Worm (Caenorhabditis elegans) whole organism, young adult: ENCODE measurements around the gene T15H9.5.

Source experiments
- dox-1 ChIP-seq: fragments of 200-800 bp; sonication (Bioruptor generic); IDR thresholded peaks from 2 replicates; pipeline ENCODE4 v1.3.6; 2022; ENCODE audit warnings: missing genetic modification reagents, missing genetic modification characterization, missing compliant biosample characterization
- egl-18 ChIP-seq: fragments of 200-800 bp; sonication (Bioruptor generic); IDR thresholded peaks from 2 replicates; pipeline ENCODE4 v1.3.6; 2022; ENCODE audit warnings: missing genetic modification reagents, missing genetic modification characterization, missing compliant biosample characterization
- fkh-3 ChIP-seq: sonication (generic microtip); optimal IDR thresholded peaks from 2 replicates; lab custom pipeline; 2016; ENCODE audit warnings: mild to moderate bottlenecking, missing genetic modification characterization, missing compliant biosample characterization
- hrde-1 ChIP-seq: sonication (generic microtip); optimal IDR thresholded peaks from 2 replicates; lab custom pipeline; 2016; ENCODE audit warnings: missing genetic modification characterization, mild to moderate bottlenecking, missing compliant biosample characterization, moderate library complexity, missing genotype, missing genetic modification reagents, borderline replicate concordance
- lag-1 ChIP-seq: fragments of 200-800 bp; sonication (Bioruptor generic); IDR thresholded peaks from 2 replicates; pipeline ENCODE4 v1.3.6; 2022; ENCODE audit warnings: missing genetic modification reagents, missing genetic modification characterization, missing compliant biosample characterization
- lin-35 ChIP-seq, 3 experiments: fragments of 150-350 bp in 2 of 3; sonication (generic microtip) in 1 of 3; optimal IDR thresholded peaks; 2 replicates each; lab custom pipeline; 2014 to 2018; ENCODE audit warnings: missing biosample characterization in 3 of 3, missing genetic modification characterization in 3 of 3, missing genetic modification reagents in 3 of 3
- mcd-1 ChIP-seq: fragments of 200-800 bp; sonication (Bioruptor generic); IDR thresholded peaks from 2 replicates; pipeline ENCODE4 v1.3.6; 2022; ENCODE audit warnings: missing genetic modification reagents, missing genetic modification characterization, missing compliant biosample characterization
- unc-130 ChIP-seq: sonication (generic microtip); optimal IDR thresholded peaks from 2 replicates; lab custom pipeline; 2016; ENCODE audit warnings: missing genetic modification reagents, missing genetic modification characterization, missing compliant biosample characterization
- zfh-2 ChIP-seq: fragments of 200-800 bp; sonication (Bioruptor generic); conservative IDR thresholded peaks from 2 replicates; pipeline ENCODE4 v1.3.6; 2022; ENCODE audit warnings: missing genetic modification reagents, missing genetic modification characterization, missing compliant biosample characterization

DNA sequence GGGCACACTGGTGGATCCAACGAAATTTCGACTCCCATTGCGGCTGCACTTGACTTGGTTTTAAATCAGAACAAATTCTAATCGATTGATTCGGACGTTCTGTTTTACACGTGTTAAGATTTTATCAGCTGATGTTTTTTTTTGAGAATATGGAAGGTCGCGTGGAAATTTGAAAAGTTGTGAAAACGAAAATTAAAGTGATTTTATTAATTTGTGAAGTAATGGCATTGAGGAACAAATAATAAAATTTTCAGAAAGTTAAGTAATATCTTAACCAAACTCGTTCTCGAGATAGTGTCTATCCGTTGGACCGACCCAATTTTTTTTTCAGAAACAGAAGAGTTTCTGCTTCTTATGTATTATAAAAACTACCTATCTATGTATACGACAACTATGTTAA lies 40.5 kb upstream of the T15H9.5 start, which contains the start of gene ZK1307.4:
- TF ChIP-seq egl-18 = no peak
- no peak for TF ChIP-seq mcd-1 (GFP tag; lab: Robert Waterston, UW)
- TF ChIP-seq lin-35 (GFP tag; optimal IDR thresholded peaks at IDR 0.05; lab: Kevin White, UChicago) = no peak
- TF ChIP-seq unc-130 = no peak
- no peak for TF ChIP-seq hrde-1
- TF ChIP-seq fkh-3 (tag; lab: Kevin White, UChicago) = no peak
- TF ChIP-seq lag-1 = no peak
- TF ChIP-seq dox-1 (GFP tag; lab: Robert Waterston, UW) = no peak
- TF ChIP-seq zfh-2 (GFP tag; lab: Robert Waterston, UW) = no peak
